Fruit fly (Drosophila melanogaster) whole organism, prepupa: ENCODE measurements around the gene jim.
A peak's percentile ranks its signal among the peaks of the same experiment; 100 is the strongest.

Experiments used
- CG11294 ChIP-seq: fragments of 200-800 bp; sonication (Bioruptor generic); IDR thresholded peaks from 2 replicates; pipeline ENCODE4 v1.3.6; 2022; ENCODE audit warnings: missing biosample characterization, missing genetic modification characterization
- CG11902 ChIP-seq: fragments of 200-800 bp; sonication (Bioruptor generic); optimal IDR thresholded peaks from 3 replicates; lab custom pipeline; 2016; ENCODE audit warnings: missing biosample characterization, missing genetic modification characterization
- CG15336 ChIP-seq: fragments of 200-800 bp; sonication (Bioruptor generic); IDR thresholded peaks from 2 replicates; pipeline ENCODE4 v1.3.6; 2022; ENCODE audit warnings: missing biosample characterization, missing genetic modification characterization
- CG31627 ChIP-seq: fragments of 200-800 bp; sonication (Bioruptor generic); optimal IDR thresholded peaks from 3 replicates; lab custom pipeline; 2016; ENCODE audit warnings: missing biosample characterization, missing genetic modification characterization
- CG6792 ChIP-seq: fragments of 200-800 bp; sonication (Bioruptor generic); optimal IDR thresholded peaks from 3 replicates; lab custom pipeline; 2016; ENCODE audit warnings: missing biosample characterization, missing genetic modification characterization
- CG8119 ChIP-seq: fragments of 200-800 bp; sonication (Bioruptor generic); IDR thresholded peaks from 3 replicates; pipeline ENCODE4 v1.3.6; 2022; ENCODE audit warnings: missing biosample characterization, missing genetic modification characterization
- Sox14 ChIP-seq: fragments of 200-800 bp; sonication (Bioruptor generic); optimal IDR thresholded peaks from 3 replicates; lab custom pipeline; 2016; ENCODE audit warnings: missing biosample characterization, missing genetic modification characterization
- pdm3 ChIP-seq: fragments of 200-800 bp; sonication (Bioruptor generic); optimal IDR thresholded peaks from 3 replicates; lab custom pipeline; 2016; ENCODE audit warnings: missing biosample characterization, missing genetic modification characterization
- salr ChIP-seq, 2 experiments: fragments of 200-800 bp; sonication (Bioruptor generic); optimal IDR thresholded peaks; 3 replicates each; lab custom pipeline; 2016 to 2018; ENCODE audit warnings: missing biosample characterization in 2 of 2, missing genetic modification characterization in 2 of 2, mild to moderate bottlenecking in 1 of 2
- vri ChIP-seq: fragments of 200-800 bp; sonication (Bioruptor generic); optimal IDR thresholded peaks from 3 replicates; lab custom pipeline; 2016; ENCODE audit warnings: missing biosample characterization, mild to moderate bottlenecking, missing genetic modification characterization

DNA sequence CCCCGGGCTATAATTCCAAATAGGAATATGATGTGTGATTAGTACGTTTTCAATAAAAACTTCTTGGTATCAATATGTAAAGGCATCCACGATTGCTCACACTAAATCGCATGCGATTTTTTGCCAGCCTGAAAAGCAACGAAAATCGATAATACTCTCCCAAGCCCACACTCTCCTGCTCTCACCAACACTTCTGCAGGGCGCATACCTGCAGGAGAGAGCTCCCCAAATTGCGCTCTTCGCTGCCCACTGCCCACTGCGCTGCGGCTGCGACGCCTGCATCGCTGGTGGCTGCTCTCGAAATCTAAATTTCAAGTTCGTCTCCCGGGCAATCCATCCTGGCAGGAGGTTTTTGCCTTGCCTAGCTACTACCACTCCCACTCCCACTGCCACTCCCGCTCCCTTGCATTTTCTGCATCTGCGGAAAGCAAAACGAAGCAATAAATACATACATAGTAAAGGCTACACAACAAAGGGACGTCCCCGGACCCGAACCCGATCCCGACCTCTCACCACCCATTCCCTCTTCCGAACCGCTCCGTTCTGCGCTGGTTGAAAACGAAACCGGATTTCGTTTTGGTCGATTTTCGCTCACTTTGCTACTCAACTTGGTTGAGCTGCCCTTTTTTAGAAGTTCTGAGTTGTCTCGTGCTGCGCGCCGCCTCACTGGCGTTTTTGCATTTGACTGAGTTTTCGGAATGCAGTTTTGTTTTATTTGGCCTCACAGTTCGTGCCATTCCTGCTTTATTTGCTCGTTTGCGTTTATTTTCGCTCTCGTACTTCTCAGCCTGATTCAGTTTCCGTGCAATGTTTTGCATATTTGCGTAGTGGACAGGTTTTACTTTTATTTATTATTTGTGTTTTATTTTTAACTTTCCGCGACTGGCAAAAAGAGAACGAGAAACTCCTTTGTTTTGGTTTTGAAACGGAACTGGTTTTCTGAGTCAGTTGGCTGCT lies 16.5 kb upstream of the jim start:
- TF ChIP-seq Sox14 (GFP tag; lab: Kevin White, UChicago) (peak; percentile 83), CG8119 (GFP tag; lab: Robert Waterston, UW) (peak; percentile 81), CG11294 (no peak), CG31627 (GFP tag; lab: Kevin White, UChicago) (no peak), CG11902 (GFP tag; lab: Kevin White, UChicago) (no peak), CG6792 (GFP tag; lab: Kevin White, UChicago) (peak; percentile 18), vri (GFP tag; lab: Kevin White, UChicago) (peak; percentile 63), CG15336 (peak; percentile 38; the same call in 1 of the 2 replicates), pdm3 (GFP tag; lab: Kevin White, UChicago) (peak; percentile 58), salr (GFP tag; optimal IDR thresholded peaks at IDR 0.05; lab: Kevin White, UChicago) (peak; percentile 50 to 54)
